Fruit fly (Drosophila melanogaster) S2 (cell line): ENCODE data around the gene CG4375.

Experiments
- CG8478 ChIP-seq: fragments of >200 bp; optimal IDR thresholded peaks from 2 replicates; lab custom pipeline; 2018
- CTCF ChIP-seq, 2 experiments: fragments of >200 bp; optimal IDR thresholded peaks; 2 replicates each; lab custom pipeline; 2018

DNA sequence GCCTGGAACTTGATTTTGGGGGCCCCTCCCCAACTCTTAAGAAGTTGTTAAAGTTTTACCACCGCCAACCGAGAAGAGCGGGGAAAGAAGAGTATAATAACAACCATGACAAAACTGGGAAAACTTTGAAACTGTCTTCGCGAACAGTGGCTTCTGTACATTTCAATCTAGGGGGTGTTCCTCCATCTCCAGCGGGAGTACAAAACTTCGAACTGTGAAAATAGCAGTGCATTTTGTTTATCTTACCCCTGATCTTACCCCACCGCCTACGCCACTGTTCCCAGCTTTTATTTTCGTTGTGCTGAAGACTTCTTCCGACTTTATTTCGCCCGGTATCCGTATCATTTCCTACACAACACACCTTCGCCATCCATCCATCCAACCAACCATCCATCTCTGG, 44.2 kb upstream of the CG4375 start:
- TF ChIP-seq CG8478 (lab: Kevin White, UChicago) (no peak), CTCF (optimal IDR thresholded peaks at IDR 0.05; lab: Kevin White, UChicago) (no peak)
